Fruit fly (Drosophila melanogaster) Kc167 (cell line): Measurements from ENCODE around the gene CG11590.

Experiments
- Myc ChIP-seq: fragments of >200 bp; optimal IDR thresholded peaks from 2 replicates; lab custom pipeline; 2017; ENCODE audit warnings: missing external identifiers
- insv ChIP-seq: fragments of >200 bp; optimal IDR thresholded peaks from 3 replicates; lab custom pipeline; 2018; ENCODE audit warnings: missing external identifiers
- psq ChIP-seq: fragments of >200 bp; optimal IDR thresholded peaks from 2 replicates; lab custom pipeline; 2017; ENCODE audit warnings: missing external identifiers
- ttk ChIP-seq: sonication (Bioruptor generic); optimal IDR thresholded peaks from 2 replicates; lab custom pipeline; 2017; ENCODE audit warnings: missing external identifiers

- TF ChIP-seq psq (lab: Kevin White, UChicago): no peak
- TF ChIP-seq ttk: no peak
- no peak for TF ChIP-seq Myc (lab: Kevin White, UChicago)
- TF ChIP-seq insv: no peak
These were observed 27.1 kb downstream of the CG11590 start for dm6 chrX:14227043-14227442.
